Fruit fly (Drosophila melanogaster): Measurements from ENCODE around the gene Mco4.

- no peak for TF ChIP-seq ttk (optimal IDR thresholded peaks at IDR 0.05)
- no peak for TF ChIP-seq psq (optimal IDR thresholded peaks at IDR 0.05)
These were observed 19.5 kb downstream of the Mco4 start for dm6 chrX:17836420-17836932.
